Worm (Caenorhabditis elegans): Measurements from ENCODE around the gene rde-1.

rde-1 gene

ce11 chrV:9991610-9992009 lies at the start of gene rde-1, which contains the start of gene trpp-6:
Gene rde-1, minus strand, starts transcription at chrV:9991642.
Gene trpp-6, plus strand, starts transcription at chrV:9991895.
- TF ChIP-seq ama-1 (optimal IDR thresholded peaks at IDR 0.05) (no peak), ama-1 (GFP tag; optimal IDR thresholded peaks at IDR 0.05) (no peak), mes-4 (tag; optimal IDR thresholded peaks at IDR 0.05) (no peak), atf-7 (tag; optimal IDR thresholded peaks at IDR 0.05) (no peak), unc-130 (GFP tag; optimal IDR thresholded peaks at IDR 0.05) (no peak), efl-1 (GFP tag; optimal IDR thresholded peaks at IDR 0.05) (no peak), ceh-100 (GFP tag; IDR thresholded peaks at IDR 0.05) (no peak), dpff-1 (tag; optimal IDR thresholded peaks at IDR 0.05) (no peak), ztf-28 (GFP tag; IDR thresholded peaks at IDR 0.05) (no peak), T26A5.8 (tag; optimal IDR thresholded peaks at IDR 0.05) (no peak), mxl-1 (tag; optimal IDR thresholded peaks at IDR 0.05) (no peak), hmg-20 (GFP tag; IDR thresholded peaks at IDR 0.05) (no peak), pbrm-1 (GFP tag; IDR thresholded peaks at IDR 0.05) (no peak), hlh-26 (GFP tag; conservative IDR thresholded peaks at IDR 0.05) (no peak), madf-3 (GFP tag; IDR thresholded peaks at IDR 0.05) (no peak), rec-8 (tag; optimal IDR thresholded peaks at IDR 0.05) (no peak)

ce11 chrV:10039837-10040236 lies 48.4 kb upstream of the rde-1 start:
- TF ChIP-seq hmg-1.2 (GFP tag; IDR thresholded peaks at IDR 0.05) (peak; percentile 83), madf-6 (GFP tag; IDR thresholded peaks at IDR 0.05) (no peak), mxl-1 (tag; optimal IDR thresholded peaks at IDR 0.05) (no peak), pbrm-1 (GFP tag; IDR thresholded peaks at IDR 0.05) (0 out of 2 replicates have a peak, but pooled peaks have one; percentile 36), dox-1 (GFP tag; IDR thresholded peaks at IDR 0.05) (peak; percentile 69), unc-130 (GFP tag; optimal IDR thresholded peaks at IDR 0.05) (no peak), F52B5.7 (tag; optimal IDR thresholded peaks at IDR 0.05) (no peak), B0035.1 (tag; optimal IDR thresholded peaks at IDR 0.05) (no peak), T07F8.4 (tag; optimal IDR thresholded peaks at IDR 0.05) (no peak), D2030.7 (GFP tag; IDR thresholded peaks at IDR 0.05) (no peak), tbp1 (GFP tag; optimal IDR thresholded peaks at IDR 0.05) (peak; percentile 33), athp-1 (tag; optimal IDR thresholded peaks at IDR 0.05) (no peak), madf-8 (GFP tag; conservative IDR thresholded peaks at IDR 0.05) (no peak), egl-44 (GFP tag; IDR thresholded peaks at IDR 0.05) (0 out of 2 replicates have a peak, but pooled peaks have one; percentile 44), ztf-3 (GFP tag; optimal IDR thresholded peaks at IDR 0.05) (no peak), nhr-120 (GFP tag; IDR thresholded peaks at IDR 0.05) (no peak), rcor-1 (GFP tag; IDR thresholded peaks at IDR 0.05) (no peak), nfya-1 (tag; optimal IDR thresholded peaks at IDR 0.05; ENCODE audit: borderline replicate concordance, insufficient read depth) (no peak), sdz-38 (tag; optimal IDR thresholded peaks at IDR 0.05) (no peak), lsl-1 (GFP tag; optimal IDR thresholded peaks at IDR 0.05) (no peak), B0019.2 (GFP tag; conservative IDR thresholded peaks at IDR 0.05) (no peak), nhr-90 (tag; optimal IDR thresholded peaks at IDR 0.05) (no peak), ceh-58 (GFP tag; IDR thresholded peaks at IDR 0.05) (no peak), bed-2 (GFP tag; IDR thresholded peaks at IDR 0.05) (no peak), egl-18 (GFP tag; IDR thresholded peaks at IDR 0.05) (no peak), hmg-20 (GFP tag; IDR thresholded peaks at IDR 0.05) (no peak), F49E8.2 (tag; optimal IDR thresholded peaks at IDR 0.05; ENCODE audit: insufficient read depth) (no peak), F22D6.2 (tag; optimal IDR thresholded peaks at IDR 0.05) (no peak), ama-1 (optimal IDR thresholded peaks at IDR 0.05) (no peak), ama-1 (GFP tag; optimal IDR thresholded peaks at IDR 0.05) (no peak), hlh-26 (GFP tag; conservative IDR thresholded peaks at IDR 0.05) (no peak), lag-1 (GFP tag; IDR thresholded peaks at IDR 0.05) (no peak), efl-1 (GFP tag; optimal IDR thresholded peaks at IDR 0.05) (no peak), Y79H2A.3 (GFP tag; conservative IDR thresholded peaks at IDR 0.05) (no peak), rec-8 (tag; optimal IDR thresholded peaks at IDR 0.05) (no peak), let-526 (GFP tag; IDR thresholded peaks at IDR 0.05) (0 out of 2 replicates have a peak, but pooled peaks have one; percentile 65), lin-26 (GFP tag; IDR thresholded peaks at IDR 0.05) (no peak), gei-17 (GFP tag; optimal IDR thresholded peaks at IDR 0.05) (peak; percentile 22), snpc-4 (GFP tag; optimal IDR thresholded peaks at IDR 0.05) (no peak), snpc-4 (tag; optimal IDR thresholded peaks at IDR 0.05) (peak in 2 of 4 experiments; percentile 31 to 48)
